Worm (Caenorhabditis elegans) whole organism, L2 larva: Measurements from ENCODE around the gene twk-42.

Experiments used
- ZK546.5 ChIP-seq: sonication (generic microtip); optimal IDR thresholded peaks from 2 replicates; lab custom pipeline; 2017; ENCODE audit warnings: missing biosample characterization, missing genetic modification characterization
- alr-1 ChIP-seq: fragments of 150-350 bp; optimal IDR thresholded peaks from 2 replicates; lab custom pipeline; 2014; ENCODE audit warnings: missing biosample characterization, missing genetic modification characterization
- ama-1 ChIP-seq: fragments of 150-350 bp; optimal IDR thresholded peaks from 2 replicates; lab custom pipeline; 2018; ENCODE audit warnings: inconsistent platforms
- dmd-4 ChIP-seq: sonication (generic microtip); optimal IDR thresholded peaks from 2 replicates; lab custom pipeline; 2017; ENCODE audit warnings: missing biosample characterization, missing genetic modification characterization
- egl-27 ChIP-seq: sonication (generic microtip); optimal IDR thresholded peaks from 3 replicates; lab custom pipeline; 2017; ENCODE audit warnings: missing biosample characterization, missing genetic modification reagents, missing genetic modification characterization
- mdl-1 ChIP-seq, 2 experiments: fragments of 150-350 bp in 1 of 2; sonication (generic microtip) in 1 of 2; optimal IDR thresholded peaks; 2 replicates each; lab custom pipeline; 2017; ENCODE audit warnings: missing biosample characterization in 2 of 2, missing genetic modification characterization in 2 of 2
- nhr-11 ChIP-seq: fragments of 150-350 bp; optimal IDR thresholded peaks from 2 replicates; lab custom pipeline; 2014; ENCODE audit warnings: missing biosample characterization, missing genetic modification characterization
- skn-1 ChIP-seq: sonication (generic microtip); optimal IDR thresholded peaks from 2 replicates; lab custom pipeline; 2017; ENCODE audit warnings: missing biosample characterization, missing genetic modification characterization
- zag-1 ChIP-seq: fragments of 150-350 bp; optimal IDR thresholded peaks from 2 replicates; lab custom pipeline; 2014; ENCODE audit warnings: missing biosample characterization, missing genetic modification characterization

ce11 chrV:17773108-17773507 lies 40.7 kb upstream of the twk-42 start, which contains the start of gene sre-21:
- TF ChIP-seq nhr-11 (no peak), alr-1 (no peak), skn-1 (tag; lab: Kevin White, UChicago) (no peak), ama-1 (lab: Kevin White, UChicago) (no peak), ZK546.5 (no peak), dmd-4 (tag; lab: Kevin White, UChicago) (no peak), mdl-1 (tag; optimal IDR thresholded peaks at IDR 0.05; lab: Kevin White, UChicago) (no peak), egl-27 (tag; lab: Kevin White, UChicago) (no peak), zag-1 (tag; lab: Kevin White, UChicago) (no peak)
